Worm (Caenorhabditis elegans) whole organism, L1 larva: ENCODE measurements around the gene srh-297.
"Not testable (repeated sequence)": the region's sequence is repeated elsewhere in the genome, so short reads cannot be mapped to it uniquely, and the experiment has no call there.

Experiments
- alr-1 ChIP-seq: fragments of 200-800 bp; sonication (Bioruptor generic); optimal IDR thresholded peaks from 2 replicates; lab custom pipeline; 2018; ENCODE audit warnings: borderline replicate concordance, mild to moderate bottlenecking, missing genetic modification characterization, missing compliant biosample characterization
- blmp-1 ChIP-seq: fragments of 150-350 bp; optimal IDR thresholded peaks from 2 replicates; lab custom pipeline; 2014; ENCODE audit warnings: missing biosample characterization, missing genetic modification characterization
- elt-3 ChIP-seq, 6 experiments: fragments of 150-350 bp in 1 of 6; sonication (generic microtip); optimal IDR thresholded peaks; 2 replicates each; lab custom pipeline; 2017 to 2018; ENCODE audit warnings: missing biosample characterization in 6 of 6, missing genetic modification characterization in 6 of 6, inconsistent platforms in 1 of 6
- nhr-85 ChIP-seq: sonication (generic microtip); peaks from one replicate; lab custom pipeline; 2016; ENCODE audit warnings: missing genetic modification characterization, inconsistent platforms, missing compliant biosample characterization
- pqm-1 ChIP-seq: sonication (generic microtip); optimal IDR thresholded peaks from 3 replicates; lab custom pipeline; 2017; ENCODE audit warnings: missing biosample characterization, missing genetic modification characterization
- tbx-2 ChIP-seq: sonication (generic microtip); optimal IDR thresholded peaks from 2 replicates; lab custom pipeline; 2016; ENCODE audit warnings: missing genetic modification characterization, missing compliant biosample characterization

srh-297 gene

DNA sequence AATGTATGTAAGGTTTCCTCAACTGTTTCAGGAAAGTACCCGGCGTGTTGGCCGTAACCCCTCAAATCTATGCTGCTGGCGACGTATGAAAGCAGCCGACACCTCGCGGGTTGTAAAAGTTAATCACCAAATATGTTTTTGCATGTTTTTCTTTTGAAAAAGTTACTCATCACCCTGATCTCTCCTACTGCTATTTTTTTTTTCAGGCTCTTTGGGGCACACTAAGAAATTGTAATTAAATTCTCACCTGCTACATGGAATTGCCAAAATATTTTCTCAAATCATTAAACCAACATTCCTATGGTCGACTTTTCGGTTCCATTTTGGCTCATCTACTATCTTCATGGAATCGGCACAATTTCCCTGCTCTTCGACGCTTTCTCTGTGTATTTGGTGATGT is 45.5 kb downstream of the srh-297 start, which contains the start of gene sri-78:
sri-78 (plus strand) TSS at position 301 of the 400 bp plus-strand sequence.
- not testable (repeated sequence) for TF ChIP-seq elt-3 (tag; optimal IDR thresholded peaks at IDR 0.05; lab: Kevin White, UChicago); pqm-1 (tag; lab: Kevin White, UChicago); alr-1 (tag; lab: Kevin White, UChicago)
- TF ChIP-seq, all 84 proteins: peak for 0; not testable (repeated sequence) for 84

ce11 chrII:3183300-3183840 is 47.0 kb downstream of the srh-297 start, which contains the start of the genes Y27F2A.6 and Y27F2A.8:
Y27F2A.6 (minus strand) TSS chrII:3183400.
Y27F2A.8 (plus strand) TSS chrII:3183790.
- not testable (repeated sequence) for TF ChIP-seq nhr-85 (tag; lab: Kevin White, UChicago); blmp-1; tbx-2 (tag; lab: Kevin White, UChicago)
- TF ChIP-seq, all 84 proteins: peak for 0; not testable (repeated sequence) for 84
